Worm (Caenorhabditis elegans): ENCODE measurements around the gene sto-6.

DNA sequence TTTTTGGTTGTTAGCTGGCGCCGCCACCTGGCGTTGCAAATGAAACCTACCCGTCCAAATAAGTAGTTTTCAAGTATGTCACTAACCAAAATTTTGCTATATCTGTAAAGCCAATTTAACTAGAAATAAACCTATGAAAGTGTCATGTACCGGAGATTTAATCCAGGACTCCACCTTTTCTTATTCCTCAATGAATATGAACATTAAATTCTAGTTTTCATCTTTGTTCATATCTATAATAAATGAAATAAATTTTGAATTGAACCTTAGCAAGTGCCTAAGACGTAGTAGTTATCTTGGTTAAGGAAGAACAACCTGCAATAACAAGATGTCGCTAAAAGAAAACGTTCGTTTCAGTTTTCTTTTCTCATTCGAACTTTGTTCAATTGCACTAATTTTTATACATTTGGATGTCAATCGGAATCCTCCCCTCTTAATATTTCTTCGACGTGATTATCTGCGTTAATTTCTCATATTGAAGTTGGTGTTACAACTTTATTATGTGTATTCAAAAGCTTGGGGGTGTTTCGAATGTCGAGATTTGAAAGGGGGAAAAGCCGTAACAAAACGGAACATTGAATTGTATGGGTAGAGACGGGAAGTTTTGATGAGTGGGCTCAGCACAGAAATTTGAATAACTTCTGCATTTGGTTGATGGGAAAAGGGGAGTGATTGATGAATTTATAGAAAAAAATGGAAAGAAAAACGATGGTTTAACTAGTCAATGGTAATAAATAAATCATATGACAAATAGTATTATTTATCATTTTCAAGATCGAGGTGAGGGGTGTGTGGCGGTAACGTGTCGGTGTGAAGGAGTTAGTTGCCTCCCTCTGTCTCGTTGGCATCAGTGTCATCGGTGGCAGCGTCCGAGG, 28.7 kb upstream of the sto-6 start:
- TF ChIP-seq him-1 (tag; optimal IDR thresholded peaks at IDR 0.05) (peak; percentile 7), W03F9.2 (tag; optimal IDR thresholded peaks at IDR 0.05) (no peak), dao-5 (tag; optimal IDR thresholded peaks at IDR 0.05) (no peak)

All from whole organism, L4/young adult.